Worm (Caenorhabditis elegans): Measurements from ENCODE around the gene psd-1.

DNA sequence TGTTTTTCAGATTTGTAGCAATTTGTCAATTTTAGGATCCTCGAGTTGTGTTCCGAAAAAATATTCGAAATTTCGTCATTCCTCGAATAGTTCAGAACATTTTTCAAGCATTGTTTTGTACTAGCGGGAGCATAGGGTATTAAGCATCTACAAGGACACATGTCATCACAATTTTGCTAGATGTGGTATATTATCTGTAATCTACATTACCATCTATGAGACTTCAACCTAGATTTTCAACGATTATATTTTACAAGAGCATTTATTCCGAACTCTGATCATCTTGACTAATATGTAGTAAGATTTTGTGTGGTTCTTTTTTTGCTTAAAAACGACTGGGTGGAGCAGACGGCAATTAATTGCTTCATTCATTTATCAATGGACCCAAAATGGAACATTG is 12.2 kb downstream of the psd-1 start:
- no peak for TF ChIP-seq snpc-4 (tag; optimal IDR thresholded peaks at IDR 0.05)
- no peak for TF ChIP-seq set-16 (GFP tag; IDR thresholded peaks at IDR 0.05)
- no peak for TF ChIP-seq zag-1 (tag; optimal IDR thresholded peaks at IDR 0.05)
- TF ChIP-seq ama-1 (optimal IDR thresholded peaks at IDR 0.05) = no peak
- TF ChIP-seq ztf-11 (tag; optimal IDR thresholded peaks at IDR 0.05) = no peak
- no peak for TF ChIP-seq zfp-3 (GFP tag; conservative IDR thresholded peaks at IDR 0.05)
